Fruit fly (Drosophila melanogaster) whole organism, embryonic: ENCODE results near the gene Inx5.

Experiments used
- B-H2 ChIP-seq: fragments of 200-800 bp; sonication (Bioruptor generic); optimal IDR thresholded peaks from 2 replicates; lab custom pipeline; 2018; ENCODE audit warnings: missing biosample characterization, mild to moderate bottlenecking, missing genetic modification characterization
- CG14014 ChIP-seq: fragments of 200-800 bp; sonication (Bioruptor generic); IDR thresholded peaks from 2 replicates; pipeline ENCODE4 v1.3.6; 2022; ENCODE audit warnings: missing biosample characterization, missing genetic modification characterization
- CG1529 ChIP-seq: fragments of 200-800 bp; sonication (Bioruptor generic); optimal IDR thresholded peaks from 3 replicates; lab custom pipeline; 2018; ENCODE audit warnings: missing biosample characterization, missing genetic modification characterization
- CG15601 ChIP-seq: fragments of 200-800 bp; sonication (Bioruptor generic); optimal IDR thresholded peaks from 3 replicates; lab custom pipeline; 2019; ENCODE audit warnings: missing biosample characterization, mild to moderate bottlenecking, missing genetic modification characterization, moderate library complexity
- CG15696 ChIP-seq: fragments of 200-800 bp; sonication (Bioruptor generic); optimal IDR thresholded peaks from 2 replicates; lab custom pipeline; 2019; ENCODE audit warnings: missing biosample characterization, mild to moderate bottlenecking, missing genetic modification characterization, moderate library complexity
- CG1603 ChIP-seq: fragments of 200-800 bp; sonication (Bioruptor generic); optimal IDR thresholded peaks from 2 replicates; lab custom pipeline; 2019; ENCODE audit warnings: missing biosample characterization, mild to moderate bottlenecking, missing genetic modification characterization, moderate library complexity
- CG16815 ChIP-seq: fragments of 200-800 bp; sonication (Bioruptor generic); optimal IDR thresholded peaks from 3 replicates; lab custom pipeline; 2017; ENCODE audit warnings: missing biosample characterization, mild to moderate bottlenecking, missing genetic modification characterization
- CG17568 ChIP-seq: fragments of 200-800 bp; sonication (Bioruptor generic); optimal IDR thresholded peaks from 2 replicates; lab custom pipeline; 2018; ENCODE audit warnings: missing biosample characterization, mild to moderate bottlenecking, missing genetic modification characterization, moderate library complexity
- CG18011 ChIP-seq: fragments of 200-800 bp; sonication (Bioruptor generic); optimal IDR thresholded peaks from 2 replicates; lab custom pipeline; 2017; ENCODE audit warnings: missing biosample characterization, missing genetic modification characterization, mild to moderate bottlenecking, moderate library complexity, missing genotype
- CG18599 ChIP-seq: fragments of 200-800 bp; sonication (Bioruptor generic); optimal IDR thresholded peaks from 3 replicates; lab custom pipeline; 2017; ENCODE audit warnings: missing biosample characterization, missing genetic modification characterization, mild to moderate bottlenecking, moderate library complexity, missing genetic modification reagents
- CG2199 ChIP-seq: fragments of 200-800 bp; sonication (Bioruptor generic); IDR thresholded peaks from 3 replicates; pipeline ENCODE4 v1.3.6; 2022; ENCODE audit warnings: missing biosample characterization, missing genetic modification characterization
- CG32772 ChIP-seq: fragments of 200-800 bp; sonication (Bioruptor generic); IDR thresholded peaks from 2 replicates; pipeline ENCODE4 v1.3.6; 2022; ENCODE audit warnings: missing biosample characterization, missing genetic modification characterization
- CG4282 ChIP-seq: fragments of 200-800 bp; sonication (Bioruptor generic); optimal IDR thresholded peaks from 2 replicates; lab custom pipeline; 2016; ENCODE audit warnings: missing biosample characterization, missing genetic modification characterization
- CG6654 ChIP-seq: fragments of 200-800 bp; sonication (Bioruptor generic); optimal IDR thresholded peaks from 2 replicates; lab custom pipeline; 2017; ENCODE audit warnings: missing biosample characterization, mild to moderate bottlenecking, missing genetic modification characterization
- CG6689 ChIP-seq: fragments of 200-800 bp; sonication (Bioruptor generic); IDR thresholded peaks from 2 replicates; pipeline ENCODE4 v1.3.6; 2022; ENCODE audit warnings: missing biosample characterization, missing genetic modification characterization
- CG6791 ChIP-seq: fragments of 200-800 bp; sonication (Bioruptor generic); IDR thresholded peaks from 3 replicates; pipeline ENCODE4 v1.3.6; 2022; ENCODE audit warnings: missing biosample characterization, missing genetic modification characterization; ENCODE audit not compliant: partially characterized antibody
- CG6854 ChIP-seq: fragments of 200-800 bp; sonication (Bioruptor generic); optimal IDR thresholded peaks from 3 replicates; lab custom pipeline; 2017; ENCODE audit warnings: missing biosample characterization, mild to moderate bottlenecking, missing genetic modification characterization
- CG7357 ChIP-seq: fragments of 200-800 bp; sonication (Bioruptor generic); IDR thresholded peaks from 3 replicates; pipeline ENCODE4 v1.3.6; 2022; ENCODE audit warnings: missing biosample characterization, missing genetic modification characterization
- CG7928 ChIP-seq: fragments of 200-800 bp; sonication (Bioruptor generic); optimal IDR thresholded peaks from 2 replicates; lab custom pipeline; 2017; ENCODE audit warnings: missing biosample characterization, mild to moderate bottlenecking, missing genetic modification characterization
- CG8388 ChIP-seq: fragments of 200-800 bp; sonication (Bioruptor generic); optimal IDR thresholded peaks from 2 replicates; lab custom pipeline; 2019; ENCODE audit warnings: missing biosample characterization, mild to moderate bottlenecking, missing genetic modification characterization, moderate library complexity
- CG8765 ChIP-seq: fragments of 200-800 bp; sonication (Bioruptor generic); IDR thresholded peaks from 2 replicates; pipeline ENCODE4 v1.3.6; 2022; ENCODE audit warnings: missing biosample characterization, missing genetic modification characterization
- CG9876 ChIP-seq: fragments of 200-800 bp; sonication (Bioruptor generic); optimal IDR thresholded peaks from 2 replicates; lab custom pipeline; 2016; ENCODE audit warnings: missing biosample characterization, missing genetic modification characterization
- CkIIα-i1 ChIP-seq: fragments of 200-800 bp; sonication (Bioruptor generic); IDR thresholded peaks from 2 replicates; pipeline ENCODE4 v1.3.6; 2022; ENCODE audit warnings: missing biosample characterization, missing genetic modification characterization
- D19B ChIP-seq: fragments of 200-800 bp; sonication (Bioruptor generic); optimal IDR thresholded peaks from 2 replicates; lab custom pipeline; 2017; ENCODE audit warnings: missing biosample characterization, mild to moderate bottlenecking, missing genetic modification characterization
- Fer3 ChIP-seq: fragments of 200-800 bp; sonication (Bioruptor generic); optimal IDR thresholded peaks from 2 replicates; lab custom pipeline; 2018; ENCODE audit warnings: missing biosample characterization, mild to moderate bottlenecking, missing genetic modification characterization, moderate library complexity
- HLHmδ ChIP-seq: fragments of 200-800 bp; sonication (Bioruptor generic); optimal IDR thresholded peaks from 2 replicates; lab custom pipeline; 2018; ENCODE audit warnings: missing biosample characterization, mild to moderate bottlenecking, missing genetic modification characterization, moderate library complexity
- Hr3 ChIP-seq: fragments of 200-800 bp; sonication (Bioruptor generic); optimal IDR thresholded peaks from 3 replicates; lab custom pipeline; 2016; ENCODE audit warnings: missing biosample characterization, missing genetic modification characterization
- Mad ChIP-seq: fragments of 200-800 bp; sonication (Bioruptor generic); optimal IDR thresholded peaks from 2 replicates; lab custom pipeline; 2016; ENCODE audit warnings: missing biosample characterization, missing genetic modification characterization
- Oli ChIP-seq: fragments of 200-800 bp; sonication (Bioruptor generic); optimal IDR thresholded peaks from 2 replicates; lab custom pipeline; 2018; ENCODE audit warnings: missing biosample characterization, mild to moderate bottlenecking, missing genetic modification characterization, moderate library complexity
- Opbp ChIP-seq: fragments of 200-800 bp; sonication (Bioruptor generic); IDR thresholded peaks from 3 replicates; pipeline ENCODE4 v1.3.6; 2022; ENCODE audit warnings: missing biosample characterization, missing genetic modification characterization; ENCODE audit not compliant: partially characterized antibody
- Taf1 ChIP-seq: fragments of 200-800 bp; sonication (Bioruptor generic); IDR thresholded peaks from 2 replicates; pipeline ENCODE4 v1.3.6; 2022; ENCODE audit warnings: missing biosample characterization, missing genetic modification characterization
- ab ChIP-seq: fragments of 200-800 bp; sonication (Bioruptor generic); optimal IDR thresholded peaks from 2 replicates; lab custom pipeline; 2016; ENCODE audit warnings: missing biosample characterization, missing genetic modification characterization
- aop ChIP-seq: fragments of 200-800 bp; sonication (Bioruptor generic); IDR thresholded peaks from 2 replicates; pipeline ENCODE4 v1.3.6; 2022; ENCODE audit warnings: missing biosample characterization, missing genetic modification characterization
- ara ChIP-seq: fragments of 200-800 bp; sonication (Bioruptor generic); IDR thresholded peaks from 2 replicates; pipeline ENCODE4 v1.3.6; 2022; ENCODE audit warnings: missing biosample characterization, missing genetic modification characterization
- ash1 ChIP-seq: fragments of 200-800 bp; sonication (Bioruptor generic); optimal IDR thresholded peaks from 2 replicates; lab custom pipeline; 2018; ENCODE audit warnings: missing biosample characterization, mild to moderate bottlenecking, missing genetic modification characterization
- bab2 ChIP-seq: fragments of 200-800 bp; sonication (Bioruptor generic); optimal IDR thresholded peaks from 2 replicates; lab custom pipeline; 2016; ENCODE audit warnings: missing biosample characterization, missing genetic modification characterization
- cas ChIP-seq: fragments of 200-800 bp; sonication (Bioruptor generic); IDR thresholded peaks from 2 replicates; pipeline ENCODE4 v1.3.6; 2022; ENCODE audit warnings: missing biosample characterization, missing genetic modification characterization
- chinmo ChIP-seq: fragments of 200-800 bp; sonication (Bioruptor generic); IDR thresholded peaks from 4 replicates; pipeline ENCODE4 v1.3.6; 2022; ENCODE audit warnings: missing biosample characterization, missing genetic modification characterization; ENCODE audit not compliant: partially characterized antibody
- dm ChIP-seq: fragments of 200-800 bp; sonication (Bioruptor generic); optimal IDR thresholded peaks from 3 replicates; lab custom pipeline; 2016; ENCODE audit warnings: missing biosample characterization, missing genetic modification characterization
- dmrt11E ChIP-seq: fragments of 200-800 bp; sonication (Bioruptor generic); optimal IDR thresholded peaks from 3 replicates; lab custom pipeline; 2018; ENCODE audit warnings: missing biosample characterization, mild to moderate bottlenecking, missing genetic modification characterization, moderate library complexity
- dysf ChIP-seq: fragments of 200-800 bp; sonication (Bioruptor generic); IDR thresholded peaks from 3 replicates; pipeline ENCODE4 v1.3.6; 2022; ENCODE audit warnings: missing biosample characterization, missing genetic modification characterization
- fd3F ChIP-seq: fragments of 200-800 bp; sonication (Bioruptor generic); optimal IDR thresholded peaks from 2 replicates; lab custom pipeline; 2018; ENCODE audit warnings: missing biosample characterization, mild to moderate bottlenecking, missing genetic modification characterization, moderate library complexity
- gce ChIP-seq: fragments of 200-800 bp; sonication (Bioruptor generic); IDR thresholded peaks from 3 replicates; pipeline ENCODE4 v1.3.6; 2022; ENCODE audit warnings: missing biosample characterization, missing genetic modification characterization
- grau ChIP-seq: fragments of 200-800 bp; optimal IDR thresholded peaks from 3 replicates; lab custom pipeline; 2019; ENCODE audit warnings: missing biosample characterization, mild to moderate bottlenecking, missing genetic modification characterization, moderate library complexity
- lilli ChIP-seq: fragments of 200-800 bp; sonication (Bioruptor generic); optimal IDR thresholded peaks from 3 replicates; lab custom pipeline; 2016; ENCODE audit warnings: missing biosample characterization, missing genetic modification characterization
- schlank ChIP-seq: fragments of 200-800 bp; sonication (Bioruptor generic); optimal IDR thresholded peaks from 2 replicates; lab custom pipeline; 2018; ENCODE audit warnings: missing biosample characterization, mild to moderate bottlenecking, missing genetic modification characterization
- sim ChIP-seq: fragments of 200-800 bp; sonication (Bioruptor generic); IDR thresholded peaks from 2 replicates; pipeline ENCODE4 v1.3.6; 2022; ENCODE audit warnings: missing biosample characterization, missing genetic modification characterization
- sr ChIP-seq: fragments of 200-800 bp; sonication (Bioruptor generic); IDR thresholded peaks from 3 replicates; pipeline ENCODE4 v1.3.6; 2022; ENCODE audit warnings: missing biosample characterization, missing genetic modification characterization
- sug ChIP-seq: fragments of 200-800 bp; optimal IDR thresholded peaks from 2 replicates; lab custom pipeline; 2019; ENCODE audit warnings: missing biosample characterization, mild to moderate bottlenecking, missing genetic modification characterization, moderate library complexity
- ttk ChIP-seq: fragments of 200-800 bp; sonication (Bioruptor generic); IDR thresholded peaks from 2 replicates; pipeline ENCODE4 v2.1.2; 2022; ENCODE audit warnings: missing biosample characterization, missing genetic modification characterization
- tup ChIP-seq: fragments of 200-800 bp; sonication (Bioruptor generic); optimal IDR thresholded peaks from 2 replicates; lab custom pipeline; 2016; ENCODE audit warnings: missing biosample characterization, mild to moderate bottlenecking, missing genetic modification characterization, moderate library complexity
- vvl ChIP-seq: fragments of 200-800 bp; sonication (Bioruptor generic); IDR thresholded peaks from 2 replicates; pipeline ENCODE4 v1.3.6; 2022; ENCODE audit warnings: missing biosample characterization, missing genetic modification characterization

Gene Inx5

dm6 chrX:19164726-19165125 lies 6.0 kb downstream of the Inx5 start (continued):
- TF ChIP-seq Hr3 (GFP tag; lab: Kevin White, UChicago) (peak; percentile 28), Taf1 (GFP tag; lab: Robert Waterston, UW) (no peak), grau (peak; percentile 5), CG8388 (no peak), CG7357 (GFP tag; lab: Robert Waterston, UW) (no peak), CG16815 (no peak), ara (no peak), tup (GFP tag; lab: Kevin White, UChicago) (no peak), CG4282 (GFP tag; lab: Kevin White, UChicago) (no peak), fd3F (GFP tag; lab: Kevin White, UChicago) (no peak), lilli (peak; percentile 19), ash1 (GFP tag; lab: Kevin White, UChicago) (no peak), ab (no peak), Fer3 (tag; lab: Kevin White, UChicago) (no peak), D19B (peak; percentile 9), CG1603 (tag; lab: Kevin White, UChicago) (no peak), CkIIα-i1 (GFP tag; lab: Robert Waterston, UW) (no peak), gce (GFP tag; lab: Robert Waterston, UW) (no peak), CG6854 (GFP tag; lab: Kevin White, UChicago) (peak; percentile 0), Mad (GFP tag; lab: Kevin White, UChicago) (no peak), CG8765 (no peak), CG14014 (no peak), CG18011 (GFP tag; lab: Kevin White, UChicago) (no peak), chinmo (GFP tag; lab: Robert Waterston, UW) (no peak), CG9876 (GFP tag; lab: Kevin White, UChicago) (no peak), CG2199 (GFP tag; lab: Robert Waterston, UW) (no peak), CG6791 (GFP tag; lab: Robert Waterston, UW) (no peak), CG7928 (no peak), Oli (peak; percentile 23), sr (GFP tag; lab: Robert Waterston, UW) (no peak), Opbp (GFP tag; lab: Robert Waterston, UW) (no peak), CG18599 (GFP tag; lab: Kevin White, UChicago) (no peak), dysf (GFP tag; lab: Robert Waterston, UW) (peak; percentile 34; the same call in 2 of the 3 replicates), CG17568 (no peak), dmrt11E (no peak), schlank (no peak), vvl (GFP tag; lab: Robert Waterston, UW) (no peak), CG15601 (tag; lab: Kevin White, UChicago) (no peak), CG6654 (no peak), cas (no peak), CG15696 (tag; lab: Kevin White, UChicago) (no peak), B-H2 (GFP tag; lab: Kevin White, UChicago) (no peak), aop (GFP tag; lab: Robert Waterston, UW) (no peak), bab2 (GFP tag; lab: Kevin White, UChicago) (peak; percentile 32), CG32772 (no peak), CG6689 (GFP tag; lab: Robert Waterston, UW) (no peak; the same call in 1 of the 2 replicates), dm (GFP tag; lab: Kevin White, UChicago) (no peak), sim (no peak), sug (tag; lab: Kevin White, UChicago) (no peak), HLHmδ (GFP tag; lab: Kevin White, UChicago) (no peak), ttk (GFP tag; lab: Robert Waterston, UW) (0 out of 2 replicates have a peak, but pooled peaks have one; percentile 30), CG1529 (GFP tag; lab: Kevin White, UChicago) (no peak)
